Worm (Caenorhabditis elegans): ENCODE data around the gene clec-265.

clec-265 gene

DNA sequence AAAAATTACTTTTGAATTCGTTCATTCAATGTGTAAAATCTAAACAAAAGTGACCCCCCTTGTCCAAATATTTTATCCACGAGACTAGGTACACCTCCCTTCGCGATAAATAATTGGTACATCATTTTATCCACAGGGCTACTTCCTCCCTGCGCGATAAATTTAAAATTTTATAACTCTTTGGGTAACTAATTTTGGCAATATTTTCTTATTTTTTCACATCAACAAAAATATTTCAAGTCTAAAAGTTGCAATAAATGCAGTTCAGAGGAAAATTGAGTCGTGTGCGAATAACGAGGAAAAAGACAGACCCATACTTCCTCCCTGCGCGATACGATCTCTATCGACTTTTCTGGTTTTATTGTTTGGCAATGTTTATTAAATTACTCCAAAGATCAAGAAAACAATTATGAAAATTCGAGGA, 34.6 kb upstream of the clec-265 start (continued):
- TF ChIP-seq pax-3 (tag; optimal IDR thresholded peaks at IDR 0.05) (peak; percentile 93), zip-4 (GFP tag; optimal IDR thresholded peaks at IDR 0.05) (peak; percentile 95), F16B12.6 (tag; optimal IDR thresholded peaks at IDR 0.05) (peak; percentile 41), pag-3 (tag; optimal IDR thresholded peaks at IDR 0.05; ENCODE audit: borderline replicate concordance, insufficient read depth) (peak; percentile 85), nhr-71 (tag; optimal IDR thresholded peaks at IDR 0.05) (peak; percentile 99), elt-3 (tag; optimal IDR thresholded peaks at IDR 0.05) (peak in 5 of 6 experiments; percentile 16 to 99 (median 95)), rnt-1 (tag; optimal IDR thresholded peaks at IDR 0.05) (peak; percentile 99), unc-62 (GFP tag; optimal IDR thresholded peaks at IDR 0.05) (peak; percentile 29), nhr-76 (tag; optimal IDR thresholded peaks at IDR 0.05) (peak; percentile 79), ceh-90 (tag; optimal IDR thresholded peaks at IDR 0.05) (no peak), ztf-4 (tag; optimal IDR thresholded peaks at IDR 0.05) (peak; percentile 98), tbx-2 (tag; optimal IDR thresholded peaks at IDR 0.05) (peak; percentile 99), egl-27 (tag; optimal IDR thresholded peaks at IDR 0.05) (peak; percentile 74 to 77), sox-4 (tag; optimal IDR thresholded peaks at IDR 0.05) (peak; percentile 100), snpc-4 (tag; optimal IDR thresholded peaks at IDR 0.05) (peak; percentile 94), sup-37 (GFP tag; optimal IDR thresholded peaks at IDR 0.05) (peak; percentile 94)

DNA sequence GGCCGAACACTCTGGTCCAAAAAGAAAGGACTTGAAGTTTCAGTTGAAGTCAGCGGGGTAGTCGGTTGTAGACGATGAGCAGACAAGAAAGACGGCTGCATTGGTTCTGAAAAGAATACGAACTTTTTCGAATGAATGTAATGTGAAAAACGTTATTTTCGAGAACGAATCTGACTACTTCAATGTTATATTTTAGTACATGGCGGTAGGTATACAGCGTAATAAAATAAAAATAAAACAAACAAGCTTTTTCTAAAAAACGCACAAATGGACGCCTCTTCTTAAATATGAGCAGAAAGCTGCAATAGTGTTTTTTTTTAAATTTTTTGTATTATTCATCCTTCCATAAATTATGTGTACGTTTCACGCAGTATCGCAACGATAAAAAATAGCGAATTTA, 31.9 kb upstream of the clec-265 start, which contains the start of gene Y41G9A.17:
TSS of gene Y41G9A.17 (minus strand) at position 101 of the 400 bp plus-strand sequence.
- no peak for TF ChIP-seq ztf-4 (tag; optimal IDR thresholded peaks at IDR 0.05)
- TF ChIP-seq sptf-1 (tag; optimal IDR thresholded peaks at IDR 0.05) = no peak
- no peak for TF ChIP-seq ama-1 (optimal IDR thresholded peaks at IDR 0.05)

DNA sequence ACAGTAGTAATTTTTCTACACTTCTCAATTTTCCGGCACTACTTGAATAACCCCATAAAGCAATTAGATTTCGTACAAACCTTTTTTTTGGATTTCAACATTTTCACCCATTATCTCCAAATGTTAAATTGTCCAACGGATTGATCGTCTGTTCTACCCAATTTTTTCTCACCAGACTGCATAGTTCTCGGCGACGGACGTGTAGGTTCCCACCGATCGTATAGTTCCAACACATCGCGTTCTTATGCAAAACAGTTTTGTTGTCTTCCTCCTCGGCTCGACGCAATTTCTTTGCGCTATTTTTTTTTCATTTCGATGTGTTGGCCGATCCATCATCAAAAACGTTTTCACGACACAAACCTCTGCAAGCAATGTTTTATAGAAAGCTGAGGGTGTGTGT, 27.9 kb upstream of the clec-265 start, which contains the start of gene Y41G9A.6:
TSS of gene Y41G9A.6 (minus strand) at position 101 of the 400 bp plus-strand sequence.
- TF ChIP-seq pqm-1 (tag; optimal IDR thresholded peaks at IDR 0.05) (no peak), unc-98 (GFP tag; IDR thresholded peaks at IDR 0.05) (no peak), unc-130 (tag; optimal IDR thresholded peaks at IDR 0.05) (no peak), ceh-90 (tag; optimal IDR thresholded peaks at IDR 0.05) (no peak), sptf-1 (tag; optimal IDR thresholded peaks at IDR 0.05) (no peak), C16A3.4 (tag; optimal IDR thresholded peaks at IDR 0.05) (no peak), xbp-1 (tag; optimal IDR thresholded peaks at IDR 0.05) (no peak), lir-3 (tag; optimal IDR thresholded peaks at IDR 0.05; ENCODE audit: poor library complexity) (no peak), lin-15B (tag; optimal IDR thresholded peaks at IDR 0.05) (no peak), ets-5 (GFP tag; IDR thresholded peaks at IDR 0.05) (no peak), elt-2 (tag; optimal IDR thresholded peaks at IDR 0.05) (no peak), nhr-84 (tag; optimal IDR thresholded peaks at IDR 0.05) (no peak)

DNA sequence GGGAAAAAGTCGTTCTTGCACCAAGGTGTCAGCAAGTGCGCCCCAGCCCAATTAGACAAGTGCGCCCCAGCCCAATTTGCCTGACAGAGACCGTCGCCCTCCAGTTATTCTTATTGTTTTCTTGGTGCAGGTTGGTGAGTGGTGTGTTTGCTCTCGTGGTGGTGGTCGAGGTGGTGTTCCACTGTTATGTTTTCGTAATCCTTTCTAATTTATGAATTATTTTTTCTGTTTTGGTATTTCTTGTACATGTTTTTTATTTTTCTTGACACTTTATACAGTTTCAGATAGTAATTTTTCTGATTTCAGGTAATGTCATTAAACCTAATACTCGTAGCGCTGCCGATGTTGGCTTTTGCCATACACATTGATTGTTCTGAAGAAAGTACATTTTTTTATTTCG, 22.4 kb upstream of the clec-265 start, which contains the start of gene Y48D7A.1:
TSS of gene Y48D7A.1 (plus strand) at position 301 of the 400 bp plus-strand sequence.
- TF ChIP-seq pag-3 (tag; optimal IDR thresholded peaks at IDR 0.05; ENCODE audit: borderline replicate concordance, insufficient read depth) (no peak), sptf-1 (tag; optimal IDR thresholded peaks at IDR 0.05) (no peak), efl-3 (GFP tag; optimal IDR thresholded peaks at IDR 0.05) (no peak), vab-15 (tag; optimal IDR thresholded peaks at IDR 0.05) (no peak), nhr-76 (tag; optimal IDR thresholded peaks at IDR 0.05) (no peak), tlp-1 (tag; optimal IDR thresholded peaks at IDR 0.05) (no peak), fos-1 (tag; optimal IDR thresholded peaks at IDR 0.05) (no peak)

DNA sequence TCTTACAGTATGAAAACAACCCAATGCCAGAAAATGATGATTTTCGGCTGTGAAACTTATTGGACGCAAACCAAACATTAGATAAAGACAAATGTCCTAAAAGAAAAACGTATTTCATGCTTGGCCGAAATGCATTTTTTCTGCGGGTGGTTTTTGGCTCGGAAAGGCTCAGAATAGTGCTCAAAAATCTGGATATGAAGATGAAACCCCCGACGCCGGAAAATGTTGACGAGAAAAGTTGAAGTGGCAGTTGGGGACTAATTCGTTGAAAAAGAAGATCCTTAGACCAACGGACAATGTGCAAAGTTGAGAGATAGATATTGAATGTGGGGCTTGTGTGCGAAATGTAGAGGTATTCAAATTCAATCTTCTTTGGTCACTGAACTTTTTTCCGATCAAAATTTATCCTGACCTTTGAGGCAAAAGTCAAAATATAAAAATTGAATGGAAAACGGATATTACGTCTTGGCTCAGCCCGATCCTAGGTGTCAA, 13.0 kb upstream of the clec-265 start, which contains the start of gene flp-18:
TSS of gene flp-18 (minus strand) at position 51 of the 492 bp plus-strand sequence.
- TF ChIP-seq ztf-11 (tag; optimal IDR thresholded peaks at IDR 0.05) (no peak), lin-13 (GFP tag; optimal IDR thresholded peaks at IDR 0.05) (no peak), zip-4 (GFP tag; optimal IDR thresholded peaks at IDR 0.05) (no peak), nhr-11 (tag; optimal IDR thresholded peaks at IDR 0.05) (no peak), tlp-1 (tag; optimal IDR thresholded peaks at IDR 0.05) (no peak), tbx-2 (tag; optimal IDR thresholded peaks at IDR 0.05) (no peak), nhr-84 (tag; optimal IDR thresholded peaks at IDR 0.05) (no peak), snu-23 (GFP tag; optimal IDR thresholded peaks at IDR 0.05) (no peak), ceh-8 (GFP tag; optimal IDR thresholded peaks at IDR 0.05) (no peak), fkh-10 (GFP tag; optimal IDR thresholded peaks at IDR 0.05) (no peak), nhr-85 (tag) (no peak), jun-1 (tag; optimal IDR thresholded peaks at IDR 0.05) (no peak)
